Worm (Caenorhabditis elegans) whole organism, mixed stage, embryonic: ENCODE measurements around the gene srh-17.

Experiments used
- bed-3 ChIP-seq: fragments of 200-800 bp; sonication (Bioruptor generic); optimal IDR thresholded peaks from 3 replicates; lab custom pipeline; 2018; ENCODE audit warnings: mild to moderate bottlenecking, missing genetic modification characterization, moderate library complexity, missing compliant biosample characterization
- ces-1 ChIP-seq: fragments of 150-350 bp; optimal IDR thresholded peaks from 2 replicates; lab custom pipeline; 2014; ENCODE audit warnings: missing biosample characterization, missing genetic modification reagents, missing genetic modification characterization
- elt-3 ChIP-seq: fragments of 150-350 bp; optimal IDR thresholded peaks from 2 replicates; lab custom pipeline; 2014; ENCODE audit warnings: missing biosample characterization, missing genetic modification characterization
- lin-13 ChIP-seq: fragments of 150-350 bp; optimal IDR thresholded peaks from 2 replicates; lab custom pipeline; 2014; ENCODE audit warnings: missing biosample characterization, missing genetic modification characterization
- lsy-2 ChIP-seq: fragments of 150-350 bp; optimal IDR thresholded peaks from 2 replicates; lab custom pipeline; 2014; ENCODE audit warnings: missing biosample characterization, missing genetic modification characterization
- mab-5 ChIP-seq: fragments of 150-350 bp; optimal IDR thresholded peaks from 2 replicates; lab custom pipeline; 2014; ENCODE audit warnings: missing biosample characterization, missing genetic modification characterization
- nhr-12 ChIP-seq: fragments of 150-350 bp; optimal IDR thresholded peaks from 2 replicates; lab custom pipeline; 2014; ENCODE audit warnings: missing biosample characterization, missing genetic modification characterization
- nhr-28 ChIP-seq: fragments of 150-350 bp; optimal IDR thresholded peaks from 2 replicates; lab custom pipeline; 2014; ENCODE audit warnings: missing biosample characterization, missing genetic modification characterization
- pha-4 ChIP-seq: fragments of 150-350 bp; optimal IDR thresholded peaks from 2 replicates; lab custom pipeline; 2018; ENCODE audit warnings: missing biosample characterization, missing genetic modification reagents, missing genetic modification characterization
- tbx-8 ChIP-seq: fragments of 200-800 bp; sonication (Bioruptor generic); optimal IDR thresholded peaks from 2 replicates; lab custom pipeline; 2018; ENCODE audit warnings: mild to moderate bottlenecking, missing genetic modification characterization, moderate library complexity, missing compliant biosample characterization

- no peak for TF ChIP-seq tbx-8 (GFP tag; lab: Kevin White, UChicago)
- TF ChIP-seq elt-3 (tag; lab: Kevin White, UChicago), result no peak
- TF ChIP-seq lsy-2 (tag; lab: Kevin White, UChicago), result no peak
- no peak for TF ChIP-seq mab-5 (tag; lab: Kevin White, UChicago)
- TF ChIP-seq nhr-12 (tag; lab: Kevin White, UChicago), result no peak
- TF ChIP-seq pha-4 (tag; lab: Kevin White, UChicago), result no peak
- no peak for TF ChIP-seq ces-1 (GFP tag; lab: Kevin White, UChicago)
- TF ChIP-seq lin-13 (tag; lab: Kevin White, UChicago), result no peak
- no peak for TF ChIP-seq bed-3 (GFP tag; lab: Kevin White, UChicago)
- TF ChIP-seq nhr-28, result no peak
Measured at ce11 chrV:14688097-14688912, 27.2 kb downstream of the srh-17 start, which contains the start of gene C47E8.11.
